Worm (Caenorhabditis elegans) whole organism, mixed stage, embryonic: ENCODE measurements around the gene pbo-1.

Source experiments
- M03D4.4 ChIP-seq: sonication (generic microtip); optimal IDR thresholded peaks from 2 replicates; lab custom pipeline; 2017; ENCODE audit warnings: mild to moderate bottlenecking, missing genetic modification characterization, missing compliant biosample characterization
- bed-3 ChIP-seq: fragments of 200-800 bp; sonication (Bioruptor generic); optimal IDR thresholded peaks from 3 replicates; lab custom pipeline; 2018; ENCODE audit warnings: mild to moderate bottlenecking, missing genetic modification characterization, moderate library complexity, missing compliant biosample characterization
- blmp-1 ChIP-seq: fragments of 150-350 bp; optimal IDR thresholded peaks from 2 replicates; lab custom pipeline; 2014; ENCODE audit warnings: missing biosample characterization, missing genetic modification characterization
- ceh-39 ChIP-seq: fragments of 150-350 bp; optimal IDR thresholded peaks from 2 replicates; lab custom pipeline; 2014; ENCODE audit warnings: missing biosample characterization, missing genetic modification characterization
- ceh-43 ChIP-seq: fragments of 200-800 bp; sonication (Bioruptor generic); optimal IDR thresholded peaks from 2 replicates; lab custom pipeline; 2018; ENCODE audit warnings: mild to moderate bottlenecking, missing genetic modification characterization, moderate library complexity, missing compliant biosample characterization
- ceh-83 ChIP-seq: fragments of 200-800 bp; sonication (Bioruptor generic); optimal IDR thresholded peaks from 2 replicates; lab custom pipeline; 2018; ENCODE audit warnings: mild to moderate bottlenecking, missing genetic modification characterization, missing compliant biosample characterization
- ces-1 ChIP-seq: fragments of 150-350 bp; optimal IDR thresholded peaks from 2 replicates; lab custom pipeline; 2014; ENCODE audit warnings: missing biosample characterization, missing genetic modification reagents, missing genetic modification characterization
- cnd-1 ChIP-seq: fragments of 200-800 bp; sonication (Bioruptor generic); optimal IDR thresholded peaks from 2 replicates; lab custom pipeline; 2018; ENCODE audit warnings: mild to moderate bottlenecking, missing genetic modification characterization, missing compliant biosample characterization
- drap-1 ChIP-seq: fragments of 200-800 bp; sonication (Bioruptor generic); optimal IDR thresholded peaks from 3 replicates; lab custom pipeline; 2018; ENCODE audit warnings: mild to moderate bottlenecking, missing genetic modification characterization, missing compliant biosample characterization
- elt-1 ChIP-seq: sonication (generic microtip); optimal IDR thresholded peaks from 2 replicates; lab custom pipeline; 2017; ENCODE audit warnings: missing genetic modification characterization, mild to moderate bottlenecking, missing compliant biosample characterization, antibody characterized with exemption, moderate library complexity, borderline replicate concordance; ENCODE audit not compliant: insufficient read depth
- elt-3 ChIP-seq: fragments of 150-350 bp; optimal IDR thresholded peaks from 2 replicates; lab custom pipeline; 2014; ENCODE audit warnings: missing biosample characterization, missing genetic modification characterization
- flh-1 ChIP-seq: fragments of 200-800 bp; sonication (Bioruptor generic); optimal IDR thresholded peaks from 2 replicates; lab custom pipeline; 2018; ENCODE audit warnings: mild to moderate bottlenecking, missing genetic modification characterization, moderate library complexity, missing compliant biosample characterization
- ham-2 ChIP-seq: fragments of 200-800 bp; sonication (Bioruptor generic); optimal IDR thresholded peaks from 2 replicates; lab custom pipeline; 2018; ENCODE audit warnings: mild to moderate bottlenecking, missing genetic modification characterization, missing compliant biosample characterization
- hlh-1 ChIP-seq: fragments of 150-350 bp; optimal IDR thresholded peaks from 2 replicates; lab custom pipeline; 2014; ENCODE audit warnings: missing biosample characterization, missing genetic modification reagents, missing genetic modification characterization
- lin-13 ChIP-seq: fragments of 150-350 bp; optimal IDR thresholded peaks from 2 replicates; lab custom pipeline; 2014; ENCODE audit warnings: missing biosample characterization, missing genetic modification characterization
- lin-32 ChIP-seq: fragments of 200-800 bp; sonication (Bioruptor generic); optimal IDR thresholded peaks from 2 replicates; lab custom pipeline; 2018; ENCODE audit warnings: mild to moderate bottlenecking, missing genetic modification characterization, missing compliant biosample characterization
- mep-1 ChIP-seq: fragments of 150-350 bp; optimal IDR thresholded peaks from 2 replicates; lab custom pipeline; 2017; ENCODE audit warnings: missing biosample characterization, missing genetic modification reagents, missing genetic modification characterization, inconsistent platforms
- mls-2 ChIP-seq: sonication (generic microtip); optimal IDR thresholded peaks from 2 replicates; lab custom pipeline; 2016; ENCODE audit warnings: mild to moderate bottlenecking, missing genetic modification characterization, moderate library complexity, missing compliant biosample characterization
- nhr-12 ChIP-seq: fragments of 150-350 bp; optimal IDR thresholded peaks from 2 replicates; lab custom pipeline; 2014; ENCODE audit warnings: missing biosample characterization, missing genetic modification characterization
- nhr-2 ChIP-seq: fragments of 150-350 bp; optimal IDR thresholded peaks from 2 replicates; lab custom pipeline; 2014; ENCODE audit warnings: missing biosample characterization, missing genetic modification characterization
- nhr-28 ChIP-seq: fragments of 150-350 bp; optimal IDR thresholded peaks from 2 replicates; lab custom pipeline; 2014; ENCODE audit warnings: missing biosample characterization, missing genetic modification characterization
- nhr-76 ChIP-seq: sonication (generic microtip); optimal IDR thresholded peaks from 2 replicates; lab custom pipeline; 2017; ENCODE audit warnings: missing biosample characterization, missing genetic modification characterization
- pha-4 ChIP-seq: fragments of 150-350 bp; optimal IDR thresholded peaks from 2 replicates; lab custom pipeline; 2018; ENCODE audit warnings: missing biosample characterization, missing genetic modification reagents, missing genetic modification characterization
- sem-2 ChIP-seq: fragments of 200-800 bp; sonication (Bioruptor generic); optimal IDR thresholded peaks from 2 replicates; lab custom pipeline; 2018; ENCODE audit warnings: mild to moderate bottlenecking, missing genetic modification characterization, missing compliant biosample characterization
- sptf-1 ChIP-seq: sonication (generic microtip); optimal IDR thresholded peaks from 2 replicates; lab custom pipeline; 2017; ENCODE audit warnings: mild to moderate bottlenecking, missing genetic modification characterization, moderate library complexity, missing compliant biosample characterization
- tbx-8 ChIP-seq: fragments of 200-800 bp; sonication (Bioruptor generic); optimal IDR thresholded peaks from 2 replicates; lab custom pipeline; 2018; ENCODE audit warnings: mild to moderate bottlenecking, missing genetic modification characterization, moderate library complexity, missing compliant biosample characterization
- unc-120 ChIP-seq: sonication (generic microtip); optimal IDR thresholded peaks from 2 replicates; lab custom pipeline; 2017; ENCODE audit warnings: missing genetic modification characterization, missing compliant biosample characterization; ENCODE audit not compliant: poor library complexity, severe bottlenecking
- unc-39 ChIP-seq: fragments of 150-350 bp; optimal IDR thresholded peaks from 2 replicates; lab custom pipeline; 2014; ENCODE audit warnings: missing biosample characterization, missing genetic modification characterization
- zip-8 ChIP-seq: fragments of 150-350 bp; optimal IDR thresholded peaks from 2 replicates; lab custom pipeline; 2014; ENCODE audit warnings: missing biosample characterization, missing genetic modification characterization
- ztf-11 ChIP-seq: fragments of 150-350 bp; optimal IDR thresholded peaks from 2 replicates; lab custom pipeline; 2014; ENCODE audit warnings: missing biosample characterization, missing genetic modification characterization

The pbo-1 gene

ce11 chrIII:2651519-2651918, 34.7 kb downstream of the pbo-1 start:
- no peak for TF ChIP-seq bed-3 (GFP tag; lab: Kevin White, UChicago)
- TF ChIP-seq nhr-12 (tag; lab: Kevin White, UChicago): no peak
- no peak for TF ChIP-seq hlh-1 (tag; lab: Kevin White, UChicago)
- no peak for TF ChIP-seq unc-120 (tag; lab: Kevin White, UChicago)
- TF ChIP-seq sem-2 (GFP tag; lab: Kevin White, UChicago): no peak
- no peak for TF ChIP-seq ceh-39
- TF ChIP-seq drap-1 (GFP tag; lab: Kevin White, UChicago): no peak
- TF ChIP-seq sptf-1 (tag; lab: Kevin White, UChicago): no peak
- no peak for TF ChIP-seq M03D4.4 (tag; lab: Kevin White, UChicago)
- TF ChIP-seq cnd-1 (tag; lab: Kevin White, UChicago): no peak
- TF ChIP-seq nhr-2 (tag; lab: Kevin White, UChicago): no peak
- no peak for TF ChIP-seq lin-32 (GFP tag; lab: Kevin White, UChicago)
- TF ChIP-seq nhr-76 (tag; lab: Kevin White, UChicago): no peak
- no peak for TF ChIP-seq tbx-8
- no peak for TF ChIP-seq ces-1 (GFP tag; lab: Kevin White, UChicago)
- TF ChIP-seq ztf-11 (tag; lab: Kevin White, UChicago): no peak
- no peak for TF ChIP-seq mls-2

DNA sequence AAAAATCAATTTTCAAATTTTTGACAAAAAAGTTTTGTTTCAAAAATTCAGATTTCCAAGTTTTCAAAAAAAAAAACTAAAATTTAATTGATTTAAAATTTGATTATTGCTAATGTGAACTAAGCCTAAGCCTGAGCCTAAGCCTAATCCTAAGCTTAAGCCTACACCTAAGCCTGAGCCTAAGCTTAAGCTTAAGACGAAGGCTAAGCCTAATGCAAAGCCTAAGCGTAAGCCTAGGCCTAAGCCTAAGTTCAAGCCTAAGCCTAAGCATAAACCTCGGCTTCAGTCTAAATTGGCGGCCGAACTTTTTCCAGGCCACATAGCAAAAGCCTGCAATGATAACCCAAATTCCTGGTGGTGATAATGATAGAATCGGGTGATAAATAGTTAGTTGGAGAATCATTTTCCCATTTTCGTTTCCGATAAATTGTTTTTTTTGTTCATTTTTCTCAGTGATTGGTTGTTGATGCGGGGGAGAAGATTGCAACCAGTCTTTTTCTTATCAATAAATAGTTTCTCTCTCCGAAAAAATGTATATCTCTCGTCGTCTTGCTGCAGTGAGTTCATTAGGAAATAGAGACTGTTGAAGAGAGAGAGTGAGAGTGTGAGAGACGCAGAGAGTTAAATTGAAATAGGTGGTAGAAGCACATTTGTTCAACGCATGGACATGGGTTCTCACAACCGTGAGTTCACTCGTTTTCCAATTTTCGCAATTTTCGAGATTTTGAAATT, 38.9 kb downstream of the pbo-1 start:
- TF ChIP-seq ham-2 (peak; percentile 73), ceh-83 (GFP tag; lab: Kevin White, UChicago) (no peak), hlh-1 (tag; lab: Kevin White, UChicago) (no peak)

DNA sequence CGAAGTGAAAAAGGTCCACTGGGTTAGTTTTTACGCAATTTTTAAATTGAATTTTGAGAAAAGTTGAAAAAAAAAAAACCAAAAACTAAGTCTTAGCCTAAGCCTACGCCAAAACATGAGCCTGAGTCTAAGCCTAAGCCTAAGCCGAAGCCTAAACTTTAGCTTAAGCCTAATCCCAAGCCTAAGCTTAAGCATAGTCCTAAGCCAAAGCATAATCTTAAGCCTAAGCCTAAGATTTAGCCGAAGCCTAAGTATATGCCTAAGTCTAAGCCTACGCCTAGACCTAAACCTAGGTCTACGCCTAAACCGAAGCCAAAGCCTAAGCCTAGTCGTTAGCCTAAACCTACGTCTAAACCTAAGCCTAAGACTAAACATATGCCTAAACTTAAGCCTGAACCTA, 44.6 kb downstream of the pbo-1 start:
- TF ChIP-seq nhr-12 (tag; lab: Kevin White, UChicago) (no peak), mls-2 (no peak), ztf-11 (tag; lab: Kevin White, UChicago) (no peak), cnd-1 (tag; lab: Kevin White, UChicago) (no peak), nhr-2 (tag; lab: Kevin White, UChicago) (no peak), hlh-1 (tag; lab: Kevin White, UChicago) (no peak), elt-1 (tag; lab: Kevin White, UChicago) (no peak), tbx-8 (no peak), flh-1 (GFP tag; lab: Kevin White, UChicago) (no peak), drap-1 (GFP tag; lab: Kevin White, UChicago) (no peak), unc-39 (tag; lab: Kevin White, UChicago) (no peak), elt-3 (tag; lab: Kevin White, UChicago) (no peak), bed-3 (GFP tag; lab: Kevin White, UChicago) (no peak)
- TF ChIP-seq, all 35 proteins: peak for 0

DNA sequence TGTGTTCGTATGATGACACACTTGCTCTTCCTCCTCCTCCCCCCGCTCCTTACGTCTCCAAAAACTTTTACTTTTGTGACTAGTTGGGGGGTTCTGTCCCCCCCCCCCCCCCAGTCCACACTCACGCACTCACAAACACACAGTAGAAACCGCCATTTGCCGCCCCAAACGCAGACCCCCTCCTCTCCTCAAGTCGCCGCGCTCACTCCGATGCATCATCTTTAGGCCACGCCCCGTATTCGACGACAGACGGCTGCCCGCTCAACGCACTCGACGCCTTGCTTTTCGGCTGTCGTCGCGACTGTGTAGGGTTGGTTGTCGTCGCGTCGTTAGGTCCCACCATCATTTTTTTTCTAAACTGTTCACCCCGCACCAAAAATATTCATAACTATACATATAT, 50.1 kb downstream of the pbo-1 start, which contains the start of gene zmp-2:
TSS of gene zmp-2 (plus strand) at position 247 of the 400 bp plus-strand sequence.
- TF ChIP-seq unc-39 (tag; lab: Kevin White, UChicago) (no peak), pha-4 (no peak), elt-1 (tag; lab: Kevin White, UChicago) (no peak), unc-120 (tag; lab: Kevin White, UChicago) (no peak), ham-2 (no peak), blmp-1 (tag; lab: Kevin White, UChicago) (no peak), nhr-2 (tag; lab: Kevin White, UChicago) (no peak), hlh-1 (tag; lab: Kevin White, UChicago) (no peak), ceh-83 (GFP tag; lab: Kevin White, UChicago) (no peak), lin-13 (tag; lab: Kevin White, UChicago) (no peak)

ce11 chrIII:2634577-2634976, 51.7 kb downstream of the pbo-1 start:
- TF ChIP-seq ztf-11 (tag; lab: Kevin White, UChicago) (no peak), zip-8 (tag; lab: Kevin White, UChicago) (no peak), ces-1 (GFP tag; lab: Kevin White, UChicago) (no peak), ceh-83 (GFP tag; lab: Kevin White, UChicago) (no peak), nhr-2 (tag; lab: Kevin White, UChicago) (no peak), nhr-28 (tag; lab: Kevin White, UChicago) (no peak), ceh-43 (GFP tag; lab: Kevin White, UChicago) (no peak), M03D4.4 (tag; lab: Kevin White, UChicago) (no peak), hlh-1 (tag; lab: Kevin White, UChicago) (no peak), unc-39 (tag; lab: Kevin White, UChicago) (no peak), sem-2 (GFP tag; lab: Kevin White, UChicago) (no peak), mep-1 (tag; lab: Kevin White, UChicago) (no peak), mls-2 (no peak), elt-1 (tag; lab: Kevin White, UChicago) (no peak), elt-3 (tag; lab: Kevin White, UChicago) (no peak), drap-1 (GFP tag; lab: Kevin White, UChicago) (no peak)
